Worm (Caenorhabditis elegans) whole organism, L4 larva: ENCODE measurements around the gene srw-77.

Experiments
- D1046.2 ChIP-seq: fragments of 200-800 bp; sonication (Bioruptor generic); IDR thresholded peaks from 2 replicates; pipeline ENCODE4 v1.3.6; 2022; ENCODE audit warnings: missing genetic modification characterization, missing compliant biosample characterization
- T26A8.4 ChIP-seq: fragments of 200-800 bp; sonication (Bioruptor generic); IDR thresholded peaks from 2 replicates; pipeline ENCODE4 v1.3.6; 2022; ENCODE audit warnings: missing genetic modification characterization, missing compliant biosample characterization
- ZK337.2 ChIP-seq: fragments of 200-800 bp; sonication (Bioruptor generic); IDR thresholded peaks from 2 replicates; pipeline ENCODE4 v1.3.6; 2022; ENCODE audit warnings: missing genetic modification reagents, missing genetic modification characterization, missing compliant biosample characterization
- aly-2 ChIP-seq: sonication (generic microtip); optimal IDR thresholded peaks from 2 replicates; lab custom pipeline; 2018; ENCODE audit warnings: missing biosample characterization, missing genetic modification characterization
- ama-1 ChIP-seq: fragments of 150-350 bp; optimal IDR thresholded peaks from 2 replicates; lab custom pipeline; 2014; ENCODE audit warnings: inconsistent platforms, mixed read lengths
- fos-1 ChIP-seq: fragments of 150-350 bp; optimal IDR thresholded peaks from 2 replicates; lab custom pipeline; 2014; ENCODE audit warnings: missing biosample characterization, missing genetic modification characterization
- lin-39 ChIP-seq: fragments of 150-350 bp; optimal IDR thresholded peaks from 2 replicates; lab custom pipeline; 2014; ENCODE audit warnings: missing biosample characterization, missing genetic modification reagents, missing genetic modification characterization
- madf-9 ChIP-seq: fragments of 200-800 bp; sonication (Bioruptor generic); conservative IDR thresholded peaks from 2 replicates; pipeline ENCODE4 v1.3.6; 2022; ENCODE audit warnings: missing genetic modification reagents, missing genetic modification characterization, missing compliant biosample characterization
- nhr-237 ChIP-seq: sonication (generic microtip); optimal IDR thresholded peaks from 2 replicates; lab custom pipeline; 2017; ENCODE audit warnings: missing biosample characterization, missing genetic modification characterization
- nhr-76 ChIP-seq: fragments of 150-350 bp; optimal IDR thresholded peaks from 2 replicates; lab custom pipeline; 2014; ENCODE audit warnings: missing biosample characterization, missing genetic modification characterization
- php-3 ChIP-seq: fragments of 200-800 bp; sonication (Bioruptor generic); IDR thresholded peaks from 2 replicates; pipeline ENCODE4 v1.3.6; 2022; ENCODE audit warnings: missing genetic modification reagents, missing genetic modification characterization, missing compliant biosample characterization
- pqm-1 ChIP-seq: sonication (generic microtip); optimal IDR thresholded peaks from 2 replicates; lab custom pipeline; 2017; ENCODE audit warnings: missing biosample characterization, missing genetic modification characterization
- snpc-4 ChIP-seq: fragments of 150-350 bp; optimal IDR thresholded peaks from 2 replicates; lab custom pipeline; 2014; ENCODE audit warnings: missing biosample characterization, missing genetic modification characterization

DNA sequence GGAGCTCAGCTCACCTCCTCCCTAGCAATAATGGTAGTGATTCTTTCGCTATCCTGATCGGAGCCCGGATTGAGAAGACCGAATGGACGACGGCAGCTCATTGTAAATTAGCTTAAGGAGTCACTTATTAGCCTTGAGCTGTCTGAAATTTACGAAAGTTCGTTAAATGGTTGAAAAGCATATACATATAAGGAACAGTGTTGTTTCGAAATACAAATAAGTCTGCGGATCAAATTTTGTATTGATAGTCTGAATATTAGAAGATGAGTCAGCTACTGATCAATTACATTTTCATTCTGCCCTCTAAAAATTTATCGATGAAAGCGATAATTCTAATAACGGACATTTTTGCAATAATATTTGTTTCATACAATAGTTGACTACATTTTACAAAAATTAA, 23.2 kb upstream of the srw-77 start, which contains the start of gene F14F8.14:
- TF ChIP-seq php-3 (GFP tag; lab: Robert Waterston, UW) (no peak), pqm-1 (tag; lab: Kevin White, UChicago) (no peak), nhr-76 (tag; lab: Kevin White, UChicago) (no peak), lin-39 (no peak), T26A8.4 (GFP tag; lab: Robert Waterston, UW) (no peak), fos-1 (tag; lab: Kevin White, UChicago) (no peak), ama-1 (lab: Kevin White, UChicago) (no peak), aly-2 (no peak), madf-9 (GFP tag; lab: Robert Waterston, UW) (no peak), snpc-4 (tag; lab: Kevin White, UChicago) (no peak), D1046.2 (GFP tag; lab: Robert Waterston, UW) (no peak), ZK337.2 (GFP tag; lab: Robert Waterston, UW) (no peak), nhr-237 (tag; lab: Kevin White, UChicago) (no peak)
